Fruit fly (Drosophila melanogaster): ENCODE results near the gene CG31337.

DNA sequence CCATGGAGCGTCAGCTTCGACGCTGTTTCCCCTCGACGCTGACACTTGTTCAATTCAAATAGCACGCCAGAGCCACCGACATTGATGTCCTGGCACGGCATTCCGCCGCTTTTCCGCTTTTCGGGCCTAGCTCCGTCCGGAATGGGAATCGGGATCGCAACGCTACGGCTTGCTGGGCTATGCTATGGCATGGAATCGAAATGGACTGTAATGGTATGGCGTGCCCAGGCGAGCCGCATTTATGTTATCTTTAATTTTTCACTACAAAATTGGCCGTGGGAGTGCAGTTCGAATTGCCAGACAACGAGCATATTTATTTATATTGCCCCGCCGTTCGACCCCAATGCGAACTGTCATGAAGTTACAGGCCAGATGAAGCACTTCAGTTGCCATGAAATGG is 21.8 kb downstream of the CG31337 start, which contains the start of gene CG12538:
- TF ChIP-seq CG14860 (GFP tag; IDR thresholded peaks at IDR 0.05; ENCODE audit: partially characterized antibody) (no peak), CG6791 (GFP tag; IDR thresholded peaks at IDR 0.05; ENCODE audit: partially characterized antibody) (no peak), br (optimal IDR thresholded peaks at IDR 0.05) (no peak), ato (GFP tag; IDR thresholded peaks at IDR 0.05; ENCODE audit: partially characterized antibody) (no peak), Ets65A (GFP tag) (no peak), oc (tag; optimal IDR thresholded peaks at IDR 0.05) (no peak), ab (GFP tag; optimal IDR thresholded peaks at IDR 0.05) (no peak), CG2129 (GFP tag; IDR thresholded peaks at IDR 0.05; ENCODE audit: partially characterized antibody) (no peak), sens (GFP tag) (no peak)
